Worm (Caenorhabditis elegans) whole organism, L3 larva: ENCODE measurements around the gene Y73B6BL.31.
A peak's percentile ranks its signal among the peaks of the same experiment; 100 is the strongest.

ENCODE experiments used
- R02D3.7 ChIP-seq: fragments of 150-350 bp; optimal IDR thresholded peaks from 2 replicates; lab custom pipeline; 2014; ENCODE audit warnings: missing biosample characterization, missing genetic modification characterization
- ama-1 ChIP-seq: fragments of 150-350 bp; optimal IDR thresholded peaks from 2 replicates; lab custom pipeline; 2018
- ceh-16 ChIP-seq: sonication (generic microtip); optimal IDR thresholded peaks from 2 replicates; lab custom pipeline; 2017; ENCODE audit warnings: missing biosample characterization, missing genetic modification characterization
- ceh-28 ChIP-seq: fragments of 150-350 bp; optimal IDR thresholded peaks from 2 replicates; lab custom pipeline; 2014; ENCODE audit warnings: missing biosample characterization, missing genetic modification reagents, missing genetic modification characterization
- ceh-82 ChIP-seq: fragments of 150-350 bp; optimal IDR thresholded peaks from 2 replicates; lab custom pipeline; 2014; ENCODE audit warnings: missing biosample characterization, missing genetic modification characterization
- ceh-9 ChIP-seq: sonication (generic microtip); optimal IDR thresholded peaks from 2 replicates; lab custom pipeline; 2018; ENCODE audit warnings: missing biosample characterization, missing genetic modification characterization
- daf-12 ChIP-seq: fragments of 150-350 bp; optimal IDR thresholded peaks from 2 replicates; lab custom pipeline; 2014; ENCODE audit warnings: missing biosample characterization, missing genetic modification reagents, missing genetic modification characterization
- egl-27 ChIP-seq: sonication (generic microtip); optimal IDR thresholded peaks from 4 replicates; lab custom pipeline; 2017; ENCODE audit warnings: missing biosample characterization, missing genetic modification reagents, missing genetic modification characterization
- egl-5 ChIP-seq: fragments of 150-350 bp; optimal IDR thresholded peaks from 2 replicates; lab custom pipeline; 2017; ENCODE audit warnings: missing biosample characterization, missing genetic modification reagents, missing genetic modification characterization, inconsistent platforms
- elt-2 ChIP-seq: sonication (generic microtip); optimal IDR thresholded peaks from 2 replicates; lab custom pipeline; 2016; ENCODE audit warnings: missing genetic modification reagents, mild to moderate bottlenecking, missing genetic modification characterization, missing compliant biosample characterization
- elt-3 ChIP-seq, 3 experiments: fragments of 150-350 bp in 1 of 3; sonication (generic microtip) in 2 of 3; optimal IDR thresholded peaks; 2 replicates in 2 of 3; 4 replicates in 1 of 3; lab custom pipeline; 2014 to 2017; ENCODE audit warnings: missing biosample characterization in 3 of 3, missing genetic modification characterization in 3 of 3
- fkh-10 ChIP-seq: sonication (generic microtip); optimal IDR thresholded peaks from 2 replicates; lab custom pipeline; 2017; ENCODE audit warnings: missing biosample characterization, missing genetic modification reagents, missing genetic modification characterization
- fkh-2 ChIP-seq: fragments of 150-350 bp; optimal IDR thresholded peaks from 2 replicates; lab custom pipeline; 2014; ENCODE audit warnings: missing biosample characterization, missing genetic modification reagents, missing genetic modification characterization
- fos-1 ChIP-seq: fragments of 150-350 bp; optimal IDR thresholded peaks from 2 replicates; lab custom pipeline; 2014; ENCODE audit warnings: missing biosample characterization, missing genetic modification characterization
- hmg-11 ChIP-seq: sonication (generic microtip); optimal IDR thresholded peaks from 2 replicates; lab custom pipeline; 2016; ENCODE audit warnings: missing genetic modification characterization, missing compliant biosample characterization
- lin-15B ChIP-seq: fragments of 150-350 bp; optimal IDR thresholded peaks from 2 replicates; lab custom pipeline; 2014; ENCODE audit warnings: missing biosample characterization, missing genetic modification characterization
- lsy-12 ChIP-seq: sonication (generic microtip); optimal IDR thresholded peaks from 2 replicates; lab custom pipeline; 2016; ENCODE audit warnings: mild to moderate bottlenecking, missing genetic modification characterization, missing compliant biosample characterization
- mml-1 ChIP-seq: fragments of 150-350 bp; sonication (generic microtip); optimal IDR thresholded peaks from 3 replicates; lab custom pipeline; 2014; ENCODE audit warnings: missing biosample characterization, missing genetic modification characterization
- nfya-1 ChIP-seq: sonication (generic microtip); optimal IDR thresholded peaks from 2 replicates; lab custom pipeline; 2017; ENCODE audit warnings: missing genetic modification characterization, mild to moderate bottlenecking, missing compliant biosample characterization, antibody characterized with exemption, moderate library complexity; ENCODE audit not compliant: insufficient read depth
- nhr-11 ChIP-seq: fragments of 150-350 bp; optimal IDR thresholded peaks from 2 replicates; lab custom pipeline; 2014; ENCODE audit warnings: missing biosample characterization, missing genetic modification characterization
- nhr-12 ChIP-seq: fragments of 150-350 bp; optimal IDR thresholded peaks from 2 replicates; lab custom pipeline; 2014; ENCODE audit warnings: missing biosample characterization, missing genetic modification characterization
- nhr-23 ChIP-seq: fragments of 150-350 bp; optimal IDR thresholded peaks from 2 replicates; lab custom pipeline; 2014; ENCODE audit warnings: missing biosample characterization, missing genetic modification reagents, missing genetic modification characterization
- nhr-25 ChIP-seq: sonication (generic microtip); optimal IDR thresholded peaks from 2 replicates; lab custom pipeline; 2017; ENCODE audit warnings: missing biosample characterization, missing genetic modification characterization
- nhr-28 ChIP-seq: fragments of 150-350 bp; optimal IDR thresholded peaks from 2 replicates; lab custom pipeline; 2014; ENCODE audit warnings: missing biosample characterization, missing genetic modification characterization
- nhr-43 ChIP-seq: sonication (generic microtip); optimal IDR thresholded peaks from 2 replicates; lab custom pipeline; 2016; ENCODE audit warnings: mild to moderate bottlenecking, missing genetic modification characterization, missing compliant biosample characterization; ENCODE audit not compliant: poor library complexity, severe bottlenecking
- nhr-67 ChIP-seq: fragments of 150-350 bp; optimal IDR thresholded peaks from 2 replicates; lab custom pipeline; 2014; ENCODE audit warnings: missing biosample characterization, missing genetic modification characterization
- nhr-76 ChIP-seq: fragments of 150-350 bp; sonication (generic microtip); optimal IDR thresholded peaks from 5 replicates; lab custom pipeline; 2014; ENCODE audit warnings: missing biosample characterization, missing genetic modification characterization
- pha-4 ChIP-seq: fragments of 150-350 bp; optimal IDR thresholded peaks from 2 replicates; lab custom pipeline; 2014; ENCODE audit warnings: missing biosample characterization, missing genetic modification reagents, missing genetic modification characterization
- pqm-1 ChIP-seq: fragments of 150-350 bp; optimal IDR thresholded peaks from 2 replicates; lab custom pipeline; 2017; ENCODE audit warnings: missing biosample characterization, missing genetic modification characterization, inconsistent platforms
- sea-2 ChIP-seq: fragments of 150-350 bp; sonication (generic microtip); optimal IDR thresholded peaks from 4 replicates; lab custom pipeline; 2014; ENCODE audit warnings: missing biosample characterization, missing genetic modification reagents, missing genetic modification characterization
- skn-1 ChIP-seq: fragments of 150-350 bp; optimal IDR thresholded peaks from 2 replicates; lab custom pipeline; 2014; ENCODE audit warnings: missing biosample characterization, missing genetic modification characterization
- snpc-4 ChIP-seq: fragments of 150-350 bp; optimal IDR thresholded peaks from 2 replicates; lab custom pipeline; 2014; ENCODE audit warnings: missing biosample characterization, missing genetic modification characterization
- tbx-2 ChIP-seq: sonication (generic microtip); optimal IDR thresholded peaks from 2 replicates; lab custom pipeline; 2016; ENCODE audit warnings: mild to moderate bottlenecking, missing genetic modification characterization, missing compliant biosample characterization
- unc-39 ChIP-seq: sonication (generic microtip); optimal IDR thresholded peaks from 4 replicates; lab custom pipeline; 2017; ENCODE audit warnings: missing biosample characterization, missing genetic modification characterization
- unc-62 ChIP-seq: fragments of 150-350 bp; sonication (generic microtip); optimal IDR thresholded peaks from 4 replicates; lab custom pipeline; 2014; ENCODE audit warnings: missing biosample characterization, missing genetic modification reagents, missing genetic modification characterization
- zag-1 ChIP-seq: fragments of 150-350 bp; optimal IDR thresholded peaks from 2 replicates; lab custom pipeline; 2014; ENCODE audit warnings: missing biosample characterization, missing genetic modification characterization
- ztf-4 ChIP-seq: fragments of 150-350 bp; optimal IDR thresholded peaks from 2 replicates; lab custom pipeline; 2014; ENCODE audit warnings: missing biosample characterization, missing genetic modification characterization

The Y73B6BL.31 gene

DNA sequence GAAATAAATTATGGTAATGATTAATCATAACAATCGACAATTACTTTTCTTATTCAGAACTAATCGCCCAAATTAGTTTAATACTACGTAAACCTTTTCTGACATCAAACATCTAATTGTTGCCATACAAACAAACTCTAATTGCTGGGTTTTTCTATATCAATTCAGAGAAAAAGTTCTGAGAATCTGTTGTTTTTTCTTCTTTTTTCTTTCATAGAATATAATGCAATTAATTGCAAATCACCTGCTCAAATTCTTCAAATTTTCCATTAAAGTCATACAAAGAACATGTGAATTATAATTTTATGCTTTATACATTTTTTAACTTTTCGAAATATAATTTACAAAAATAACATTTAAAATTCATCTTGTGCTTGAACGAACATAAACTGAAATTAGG, 38.3 kb upstream of the Y73B6BL.31 start:
- TF ChIP-seq fos-1, result no peak
- no peak for TF ChIP-seq R02D3.7 (tag; lab: Kevin White, UChicago)
- no peak for TF ChIP-seq tbx-2
- no peak for TF ChIP-seq elt-3 (tag; optimal IDR thresholded peaks at IDR 0.05; lab: Kevin White, UChicago)
- no peak for TF ChIP-seq egl-27 (tag; lab: Kevin White, UChicago)
- no peak for TF ChIP-seq ceh-9 (tag; lab: Kevin White, UChicago)
- TF ChIP-seq ceh-82 (tag; lab: Kevin White, UChicago), result no peak
- TF ChIP-seq ceh-16 (tag; lab: Kevin White, UChicago), result no peak
- no peak for TF ChIP-seq nhr-67 (tag; lab: Kevin White, UChicago)
- TF ChIP-seq pqm-1 (tag; lab: Kevin White, UChicago), result no peak
- no peak for TF ChIP-seq ama-1 (lab: Kevin White, UChicago)
- TF ChIP-seq unc-62 (GFP tag; lab: Kevin White, UChicago), result no peak
- TF ChIP-seq fkh-2, result no peak
- no peak for TF ChIP-seq sea-2 (GFP tag; lab: Kevin White, UChicago)
- TF ChIP-seq daf-12 (tag; lab: Kevin White, UChicago), result no peak
- no peak for TF ChIP-seq mml-1

ce11 chrIV:6404871-6405270, 36.8 kb upstream of the Y73B6BL.31 start, which contains the start of gene srv-13:
srv-13 (plus strand) TSS chrIV:6405171.
- TF ChIP-seq nhr-12 (tag; lab: Kevin White, UChicago) (no peak), ceh-82 (tag; lab: Kevin White, UChicago) (no peak), pqm-1 (tag; lab: Kevin White, UChicago) (no peak), snpc-4 (tag; lab: Kevin White, UChicago) (no peak), pha-4 (tag; lab: Kevin White, UChicago) (no peak), ztf-4 (tag; lab: Kevin White, UChicago) (no peak), ceh-9 (tag; lab: Kevin White, UChicago) (no peak), nfya-1 (tag; lab: Kevin White, UChicago) (no peak), fkh-10 (GFP tag; lab: Kevin White, UChicago) (no peak), fos-1 (no peak), lin-15B (tag; lab: Kevin White, UChicago) (no peak), nhr-43 (tag; lab: Kevin White, UChicago) (no peak), nhr-67 (tag; lab: Kevin White, UChicago) (no peak), elt-2 (no peak), elt-3 (tag; optimal IDR thresholded peaks at IDR 0.05; lab: Kevin White, UChicago) (no peak)
- TF ChIP-seq, all 47 proteins: peak for 0

ce11 chrIV:6413482-6413881, 28.2 kb upstream of the Y73B6BL.31 start, which contains the start of gene nlp-71:
nlp-71 (minus strand) TSS chrIV:6413582.
- TF ChIP-seq ztf-4 (tag; lab: Kevin White, UChicago), result no peak

DNA sequence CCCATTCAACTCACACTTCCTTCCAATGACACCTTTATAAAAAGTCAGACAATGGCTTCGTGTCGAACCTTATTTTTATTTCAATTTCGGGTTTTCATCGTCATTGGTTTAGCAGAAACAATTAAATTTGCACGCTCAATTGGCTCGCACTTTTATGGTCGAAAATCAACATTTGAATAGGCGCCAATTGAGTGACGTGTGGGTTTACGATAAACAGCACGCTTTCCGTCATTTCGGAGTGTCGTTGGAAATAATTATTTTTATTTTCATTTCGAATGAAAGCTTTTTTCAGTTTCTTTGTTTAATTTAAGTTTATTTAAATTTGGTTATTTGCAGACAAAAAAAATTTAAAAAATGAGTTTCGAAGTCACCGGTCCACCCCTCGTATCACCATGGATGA, 26.6 kb upstream of the Y73B6BL.31 start, which contains the start of gene exos-2:
exos-2 (plus strand) TSS at position 330 of the 400 bp plus-strand sequence.
- TF ChIP-seq nhr-25 (tag; lab: Kevin White, UChicago) (peak; percentile 11), lin-15B (tag; lab: Kevin White, UChicago) (peak; percentile 77), egl-5 (tag; lab: Kevin White, UChicago) (peak; percentile 62), nhr-23 (peak; percentile 59), ceh-28 (tag; lab: Kevin White, UChicago) (no peak), elt-2 (no peak), hmg-11 (tag; lab: Kevin White, UChicago) (peak; percentile 47), pqm-1 (tag; lab: Kevin White, UChicago) (peak; percentile 25), R02D3.7 (tag; lab: Kevin White, UChicago) (peak; percentile 99)

ce11 chrIV:6416553-6416952, 25.1 kb upstream of the Y73B6BL.31 start, which contains the start of gene Y73B6BL.22:
Y73B6BL.22 (minus strand) TSS chrIV:6416653.
- TF ChIP-seq fkh-2 (no peak), nhr-11 (no peak), nhr-12 (tag; lab: Kevin White, UChicago) (no peak), mml-1 (no peak)

- TF ChIP-seq fkh-2 (no peak), nfya-1 (tag; lab: Kevin White, UChicago) (no peak), nhr-12 (tag; lab: Kevin White, UChicago) (no peak), ceh-28 (tag; lab: Kevin White, UChicago) (no peak), R02D3.7 (tag; lab: Kevin White, UChicago) (no peak), unc-39 (tag; lab: Kevin White, UChicago) (no peak), nhr-28 (tag; lab: Kevin White, UChicago) (no peak), zag-1 (tag; lab: Kevin White, UChicago) (no peak), daf-12 (tag; lab: Kevin White, UChicago) (no peak), nhr-76 (tag; lab: Kevin White, UChicago) (no peak), pqm-1 (tag; lab: Kevin White, UChicago) (no peak), lsy-12 (tag; lab: Kevin White, UChicago) (no peak), nhr-23 (no peak), skn-1 (tag; lab: Kevin White, UChicago) (no peak)
Observed at ce11 chrIV:6417612-6418011, 24.1 kb upstream of the Y73B6BL.31 start.
